Worm (Caenorhabditis elegans): Measurements from ENCODE around the gene R144.13.
"Not testable (repeated sequence)": the region's sequence is repeated elsewhere in the genome, so short reads cannot be mapped to it uniquely, and the experiment has no call there.

The R144.13 gene

ce11 chrIII:5022964-5023363, at the start of gene R144.13:
Gene R144.13 (plus strand): TSS chrIII:5023264.
- TF ChIP-seq aha-1 (tag) (peak; percentile 19), mxl-2 (GFP tag; conservative IDR thresholded peaks at IDR 0.05) (no peak), lin-15B (tag; optimal IDR thresholded peaks at IDR 0.05) (no peak), ceh-32 (tag; optimal IDR thresholded peaks at IDR 0.05; ENCODE audit: poor library complexity) (no peak), cey-2 (tag; optimal IDR thresholded peaks at IDR 0.05; ENCODE audit: borderline replicate concordance, insufficient read depth) (no peak), T26A8.4 (GFP tag; IDR thresholded peaks at IDR 0.05) (no peak), nhr-102 (tag; optimal IDR thresholded peaks at IDR 0.05) (no peak), egl-27 (tag; optimal IDR thresholded peaks at IDR 0.05) (no peak)

- not testable (repeated sequence) for TF ChIP-seq fos-1 (tag; optimal IDR thresholded peaks at IDR 0.05); snpc-1.2 (GFP tag; IDR thresholded peaks at IDR 0.05); F37D6.2 (tag; optimal IDR thresholded peaks at IDR 0.05)
Measured at ce11 chrIII:4980367-4980766, 42.7 kb upstream of the R144.13 start, which contains the start of gene C27F2.6. Gene C27F2.6 (minus strand): TSS chrIII:4980467.

ce11 chrIII:4983961-4984360, 39.1 kb upstream of the R144.13 start:
- TF ChIP-seq unc-62 (GFP tag; optimal IDR thresholded peaks at IDR 0.05 in 1 of 2) = peak in 1 of 2 experiments; percentile 92
- TF ChIP-seq unc-62 (tag; optimal IDR thresholded peaks at IDR 0.05) = no peak
- TF ChIP-seq jun-1 (tag; optimal IDR thresholded peaks at IDR 0.05) = no peak

ce11 chrIII:4984444-4985086, 38.5 kb upstream of the R144.13 start, which contains the start of gene C27F2.7:
Gene C27F2.7 (minus strand): TSS chrIII:4984494.
- TF ChIP-seq tra-1 (GFP tag; IDR thresholded peaks at IDR 0.05) (no peak), Y48G9A.11 (GFP tag; IDR thresholded peaks at IDR 0.05) (peak; percentile 35; the same call in 1 of the 2 replicates), unc-130 (GFP tag; optimal IDR thresholded peaks at IDR 0.05) (peak; percentile 41), dmd-6 (GFP tag; IDR thresholded peaks at IDR 0.05) (no peak), F49E8.2 (tag; optimal IDR thresholded peaks at IDR 0.05; ENCODE audit: borderline replicate concordance) (peak; percentile 11)

ce11 chrIII:4986790-4987259, 36.2 kb upstream of the R144.13 start, which contains the start of the genes C27F2.10 and wdr-60:
Gene C27F2.10 (minus strand): TSS chrIII:4986898.
Gene wdr-60 (plus strand): TSS chrIII:4987209.
- TF ChIP-seq ctbp-1 (GFP tag; IDR thresholded peaks at IDR 0.05) = no peak
- TF ChIP-seq hif-1 (tag; optimal IDR thresholded peaks at IDR 0.05) = peak in 1 of 2 experiments; percentile 31
- peak; percentile 92 for TF ChIP-seq mes-2 (tag; optimal IDR thresholded peaks at IDR 0.05; ENCODE audit: poor library complexity, severe bottlenecking)
- TF ChIP-seq dpl-1 (GFP tag; optimal IDR thresholded peaks at IDR 0.05) = peak; percentile 82
- TF ChIP-seq lsy-2 (tag; optimal IDR thresholded peaks at IDR 0.05) = peak in 1 of 2 experiments; percentile 4

- TF ChIP-seq lsy-2 (tag; optimal IDR thresholded peaks at IDR 0.05) (peak in 1 of 2 experiments; percentile 4), nhr-28 (tag; optimal IDR thresholded peaks at IDR 0.05) (no peak)
Measured at ce11 chrIII:4987666-4988065, 35.4 kb upstream of the R144.13 start.

ce11 chrIII:4998111-4998859, 24.8 kb upstream of the R144.13 start, which contains the start of gene tmem-131:
Gene tmem-131 (minus strand): TSS chrIII:4998161.
- TF ChIP-seq nhr-48 (tag; optimal IDR thresholded peaks at IDR 0.05) = peak; percentile 11
- peak in 1 of 2 experiments; percentile 16 for TF ChIP-seq lsy-2 (tag; optimal IDR thresholded peaks at IDR 0.05)
- no peak for TF ChIP-seq ztf-7 (tag; optimal IDR thresholded peaks at IDR 0.05)
- peak; percentile 63 for TF ChIP-seq nhr-25 (tag; optimal IDR thresholded peaks at IDR 0.05; ENCODE audit: borderline replicate concordance, insufficient read depth)
- TF ChIP-seq hlh-11 (tag; optimal IDR thresholded peaks at IDR 0.05) = peak; percentile 60
- peak; percentile 53 for TF ChIP-seq nhr-28 (tag; optimal IDR thresholded peaks at IDR 0.05)
- TF ChIP-seq dpl-1 (GFP tag; optimal IDR thresholded peaks at IDR 0.05) = peak; percentile 9
- peak; percentile 26 for TF ChIP-seq ceh-28 (tag; optimal IDR thresholded peaks at IDR 0.05)
- TF ChIP-seq D1046.2 (GFP tag; IDR thresholded peaks at IDR 0.05) = no peak
- peak; percentile 11 for TF ChIP-seq dve-1 (tag; optimal IDR thresholded peaks at IDR 0.05; ENCODE audit: insufficient read depth)
- peak in 1 of 2 experiments; percentile 90 for TF ChIP-seq unc-62 (GFP tag; optimal IDR thresholded peaks at IDR 0.05 in 1 of 2)
- TF ChIP-seq unc-62 (tag; optimal IDR thresholded peaks at IDR 0.05) = no peak
- TF ChIP-seq mdt-29 (GFP tag; IDR thresholded peaks at IDR 0.05) = no peak
- TF ChIP-seq Y5F2A.4 (GFP tag; optimal IDR thresholded peaks at IDR 0.05) = no peak
- no peak for TF ChIP-seq spr-3 (GFP tag; optimal IDR thresholded peaks at IDR 0.05)

Data from whole organism, L4 larva.